Worm (Caenorhabditis elegans) whole organism, L1 larva: ENCODE results near the gene lgc-34.

Experiments used
- ama-1 ChIP-seq: fragments of 150-350 bp; optimal IDR thresholded peaks from 2 replicates; lab custom pipeline; 2014
- egl-27 ChIP-seq, 2 experiments: fragments of 150-350 bp in 1 of 2; sonication (generic microtip); optimal IDR thresholded peaks; 3 replicates each; lab custom pipeline; 2017 to 2018; ENCODE audit warnings: missing biosample characterization in 2 of 2, missing genetic modification characterization in 2 of 2, missing genetic modification reagents in 2 of 2
- lin-15B ChIP-seq: fragments of 150-350 bp; sonication (generic microtip); optimal IDR thresholded peaks from 3 replicates; lab custom pipeline; 2014; ENCODE audit warnings: missing biosample characterization, missing genetic modification characterization
- lin-39 ChIP-seq: fragments of 150-350 bp; optimal IDR thresholded peaks from 2 replicates; lab custom pipeline; 2014; ENCODE audit warnings: missing biosample characterization, missing genetic modification reagents, missing genetic modification characterization
- nhr-12 ChIP-seq: sonication (generic microtip); optimal IDR thresholded peaks from 2 replicates; lab custom pipeline; 2017; ENCODE audit warnings: missing biosample characterization, missing genetic modification characterization
- nhr-20 ChIP-seq: sonication (generic microtip); optimal IDR thresholded peaks from 2 replicates; lab custom pipeline; 2016; ENCODE audit warnings: mild to moderate bottlenecking, missing genetic modification characterization, missing compliant biosample characterization
- nhr-71 ChIP-seq: sonication (generic microtip); optimal IDR thresholded peaks from 2 replicates; lab custom pipeline; 2016; ENCODE audit warnings: mild to moderate bottlenecking, missing genetic modification characterization, moderate library complexity, missing compliant biosample characterization
- snpc-4 ChIP-seq: fragments of 150-350 bp; optimal IDR thresholded peaks from 2 replicates; lab custom pipeline; 2014; ENCODE audit warnings: missing biosample characterization, missing genetic modification characterization
- unc-130 ChIP-seq: fragments of 150-350 bp; optimal IDR thresholded peaks from 2 replicates; lab custom pipeline; 2017; ENCODE audit warnings: missing biosample characterization, missing genetic modification characterization, inconsistent platforms
- zag-1 ChIP-seq: fragments of 150-350 bp; optimal IDR thresholded peaks from 2 replicates; lab custom pipeline; 2014; ENCODE audit warnings: missing biosample characterization, missing genetic modification characterization

ce11 chrII:511968-512367 is 14.4 kb upstream of the lgc-34 start:
- TF ChIP-seq ama-1 (lab: Kevin White, UChicago): no peak
- TF ChIP-seq nhr-20: no peak
- no peak for TF ChIP-seq zag-1 (tag; lab: Kevin White, UChicago)
- TF ChIP-seq snpc-4: no peak
- no peak for TF ChIP-seq unc-130 (tag; lab: Kevin White, UChicago)
- no peak for TF ChIP-seq nhr-12 (tag; lab: Kevin White, UChicago)
- TF ChIP-seq egl-27 (tag; optimal IDR thresholded peaks at IDR 0.05; lab: Kevin White, UChicago): no peak
- TF ChIP-seq lin-15B (tag; lab: Kevin White, UChicago): no peak
- no peak for TF ChIP-seq lin-39 (tag; lab: Kevin White, UChicago)
- TF ChIP-seq nhr-71 (tag; lab: Kevin White, UChicago): no peak
